Fruit fly (Drosophila melanogaster) whole organism, embryonic: ENCODE measurements around the gene CG1840.

Source experiments
- Bteb2 ChIP-seq: fragments of 200-800 bp; sonication (Bioruptor generic); optimal IDR thresholded peaks from 2 replicates; lab custom pipeline; 2016; ENCODE audit warnings: missing biosample characterization, missing genetic modification characterization
- CG10321 ChIP-seq: fragments of 200-800 bp; sonication (Bioruptor generic); IDR thresholded peaks from 2 replicates; pipeline ENCODE4 v1.3.6; 2022; ENCODE audit warnings: missing biosample characterization, missing genetic modification characterization
- CG10431 ChIP-seq: fragments of 200-800 bp; sonication (Bioruptor generic); optimal IDR thresholded peaks from 3 replicates; lab custom pipeline; 2018; ENCODE audit warnings: missing biosample characterization, mild to moderate bottlenecking, missing genetic modification characterization
- CG13424 ChIP-seq: fragments of 200-800 bp; sonication (Bioruptor generic); optimal IDR thresholded peaks from 2 replicates; lab custom pipeline; 2019; ENCODE audit warnings: missing biosample characterization, mild to moderate bottlenecking, missing genetic modification characterization, moderate library complexity
- CG13624 ChIP-seq: fragments of 200-800 bp; sonication (Bioruptor generic); optimal IDR thresholded peaks from 2 replicates; lab custom pipeline; 2016; ENCODE audit warnings: missing biosample characterization, missing genetic modification characterization
- CG14050 ChIP-seq: fragments of 200-800 bp; sonication (Bioruptor generic); IDR thresholded peaks from 3 replicates; pipeline ENCODE4 v1.3.6; 2022; ENCODE audit warnings: missing biosample characterization, missing genetic modification characterization
- CG17359 ChIP-seq: fragments of 200-800 bp; sonication (Bioruptor generic); optimal IDR thresholded peaks from 3 replicates; lab custom pipeline; 2018; ENCODE audit warnings: missing biosample characterization, mild to moderate bottlenecking, missing genetic modification characterization, moderate library complexity
- CG2116 ChIP-seq: fragments of 200-800 bp; sonication (Bioruptor generic); optimal IDR thresholded peaks from 3 replicates; lab custom pipeline; 2018; ENCODE audit warnings: missing biosample characterization, mild to moderate bottlenecking, missing genetic modification characterization
- CG30020 ChIP-seq: fragments of 200-800 bp; optimal IDR thresholded peaks from 2 replicates; lab custom pipeline; 2019; ENCODE audit warnings: missing biosample characterization, mild to moderate bottlenecking, missing genetic modification characterization, moderate library complexity
- CG31365 ChIP-seq: fragments of 200-800 bp; sonication (Bioruptor generic); optimal IDR thresholded peaks from 2 replicates; lab custom pipeline; 2018; ENCODE audit warnings: missing biosample characterization, mild to moderate bottlenecking, missing genetic modification characterization
- CG3163 ChIP-seq: fragments of 200-800 bp; sonication (Bioruptor generic); optimal IDR thresholded peaks from 3 replicates; lab custom pipeline; 2016; ENCODE audit warnings: missing biosample characterization, missing genetic modification characterization
- CG32532 ChIP-seq: fragments of 200-800 bp; sonication (Bioruptor generic); IDR thresholded peaks from 2 replicates; pipeline ENCODE4 v1.3.6; 2022; ENCODE audit warnings: missing biosample characterization, missing genetic modification characterization
- CG33213 ChIP-seq: fragments of 200-800 bp; sonication (Bioruptor generic); optimal IDR thresholded peaks from 3 replicates; lab custom pipeline; 2016; ENCODE audit warnings: missing biosample characterization, missing genetic modification characterization
- CG3847 ChIP-seq: fragments of 200-800 bp; sonication (Bioruptor generic); IDR thresholded peaks from 2 replicates; pipeline ENCODE4 v1.3.6; 2022; ENCODE audit warnings: missing biosample characterization, missing genetic modification characterization
- CG3995 ChIP-seq: fragments of 200-800 bp; sonication (Bioruptor generic); optimal IDR thresholded peaks from 3 replicates; lab custom pipeline; 2016; ENCODE audit warnings: missing biosample characterization, missing genetic modification characterization
- CG7963 ChIP-seq: fragments of 200-800 bp; sonication (Bioruptor generic); IDR thresholded peaks from 3 replicates; pipeline ENCODE4 v1.3.6; 2022; ENCODE audit warnings: missing biosample characterization, missing genetic modification characterization; ENCODE audit not compliant: partially characterized antibody
- CG8290 ChIP-seq, 3 experiments: fragments of 200-800 bp; sonication (Bioruptor generic); optimal IDR thresholded peaks; 2 replicates each; lab custom pipeline; 2016 to 2019; ENCODE audit warnings: missing biosample characterization in 3 of 3, missing genetic modification characterization in 3 of 3, mild to moderate bottlenecking in 2 of 3, moderate library complexity in 1 of 3
- CG9437 ChIP-seq: fragments of 200-800 bp; sonication (Bioruptor generic); optimal IDR thresholded peaks from 2 replicates; lab custom pipeline; 2018; ENCODE audit warnings: missing biosample characterization, mild to moderate bottlenecking, missing genetic modification characterization
- CG9797 ChIP-seq: fragments of 200-800 bp; sonication (Bioruptor generic); optimal IDR thresholded peaks from 3 replicates; lab custom pipeline; 2018; ENCODE audit warnings: missing biosample characterization, mild to moderate bottlenecking, missing genetic modification characterization
- CHES-1-like ChIP-seq: fragments of 200-800 bp; sonication (Bioruptor generic); optimal IDR thresholded peaks from 2 replicates; lab custom pipeline; 2016; ENCODE audit warnings: missing biosample characterization, missing genetic modification characterization
- D19A ChIP-seq: fragments of 200-800 bp; optimal IDR thresholded peaks from 3 replicates; lab custom pipeline; 2019; ENCODE audit warnings: missing biosample characterization, mild to moderate bottlenecking, missing genetic modification characterization, moderate library complexity
- Doc3 ChIP-seq: fragments of 200-800 bp; sonication (Bioruptor generic); IDR thresholded peaks from 3 replicates; pipeline ENCODE4 v1.3.6; 2022; ENCODE audit warnings: missing biosample characterization, missing genetic modification characterization; ENCODE audit not compliant: partially characterized antibody
- Hsf ChIP-seq: fragments of 200-800 bp; sonication (Bioruptor generic); optimal IDR thresholded peaks from 3 replicates; lab custom pipeline; 2016; ENCODE audit warnings: missing biosample characterization, missing genetic modification characterization
- Mad ChIP-seq: fragments of 200-800 bp; sonication (Bioruptor generic); optimal IDR thresholded peaks from 2 replicates; lab custom pipeline; 2016; ENCODE audit warnings: missing biosample characterization, missing genetic modification characterization
- PHDP ChIP-seq: fragments of 200-800 bp; sonication (Bioruptor generic); optimal IDR thresholded peaks from 3 replicates; lab custom pipeline; 2018; ENCODE audit warnings: missing biosample characterization, mild to moderate bottlenecking, missing genetic modification characterization, moderate library complexity
- amos ChIP-seq: fragments of 200-800 bp; sonication (Bioruptor generic); IDR thresholded peaks from 2 replicates; pipeline ENCODE4 v1.3.6; 2022; ENCODE audit warnings: missing biosample characterization, missing genetic modification characterization; ENCODE audit not compliant: partially characterized antibody
- ap ChIP-seq: fragments of 200-800 bp; sonication (Bioruptor generic); IDR thresholded peaks from 2 replicates; pipeline ENCODE4 v1.3.6; 2022; ENCODE audit warnings: missing biosample characterization, missing genetic modification characterization
- bab2 ChIP-seq: fragments of 200-800 bp; sonication (Bioruptor generic); optimal IDR thresholded peaks from 2 replicates; lab custom pipeline; 2016; ENCODE audit warnings: missing biosample characterization, missing genetic modification characterization
- bowl ChIP-seq: fragments of 200-800 bp; sonication (Bioruptor generic); IDR thresholded peaks from 2 replicates; pipeline ENCODE4 v1.3.6; 2022; ENCODE audit warnings: missing biosample characterization, missing genetic modification characterization
- chinmo ChIP-seq: fragments of 200-800 bp; sonication (Bioruptor generic); IDR thresholded peaks from 4 replicates; pipeline ENCODE4 v1.3.6; 2022; ENCODE audit warnings: missing biosample characterization, missing genetic modification characterization; ENCODE audit not compliant: partially characterized antibody
- dimm ChIP-seq: fragments of 200-800 bp; sonication (Bioruptor generic); IDR thresholded peaks from 2 replicates; pipeline ENCODE4 v1.3.6; 2022; ENCODE audit warnings: missing biosample characterization, missing genetic modification characterization
- dm ChIP-seq: fragments of 200-800 bp; sonication (Bioruptor generic); optimal IDR thresholded peaks from 3 replicates; lab custom pipeline; 2016; ENCODE audit warnings: missing biosample characterization, missing genetic modification characterization
- emc ChIP-seq: fragments of 200-800 bp; sonication (Bioruptor generic); optimal IDR thresholded peaks from 2 replicates; lab custom pipeline; 2016; ENCODE audit warnings: missing biosample characterization, missing genetic modification characterization
- esg ChIP-seq: fragments of 200-800 bp; sonication (Bioruptor generic); conservative IDR thresholded peaks from 2 replicates; pipeline ENCODE4 v1.3.6; 2022; ENCODE audit warnings: missing biosample characterization, missing genetic modification characterization
- fd64A ChIP-seq: fragments of 200-800 bp; sonication (Bioruptor generic); optimal IDR thresholded peaks from 3 replicates; lab custom pipeline; 2018; ENCODE audit warnings: missing biosample characterization, mild to moderate bottlenecking, missing genetic modification characterization
- gt ChIP-seq: fragments of 200-800 bp; sonication (Bioruptor generic); IDR thresholded peaks from 2 replicates; pipeline ENCODE4 v1.3.6; 2022; ENCODE audit warnings: missing biosample characterization, missing genetic modification characterization
- inv ChIP-seq: fragments of 200-800 bp; sonication (Bioruptor generic); IDR thresholded peaks from 2 replicates; pipeline ENCODE4 v1.3.6; 2022; ENCODE audit warnings: missing biosample characterization, missing genetic modification characterization; ENCODE audit not compliant: partially characterized antibody
- kah ChIP-seq: fragments of 200-800 bp; sonication (Bioruptor generic); optimal IDR thresholded peaks from 2 replicates; lab custom pipeline; 2018; ENCODE audit warnings: missing biosample characterization, mild to moderate bottlenecking, missing genetic modification characterization
- lmd ChIP-seq: fragments of 200-800 bp; sonication (Bioruptor generic); IDR thresholded peaks from 2 replicates; pipeline ENCODE4 v1.3.6; 2022; ENCODE audit warnings: missing biosample characterization, missing genetic modification characterization
- odd ChIP-seq: fragments of 200-800 bp; sonication (Bioruptor generic); optimal IDR thresholded peaks from 2 replicates; lab custom pipeline; 2017; ENCODE audit warnings: missing biosample characterization, mild to moderate bottlenecking, missing genetic modification characterization
- pan ChIP-seq, 4 experiments: fragments of >200 bp in 3 of 4; fragments of 200-800 bp in 1 of 4; sonication (Bioruptor generic) in 1 of 4; optimal IDR thresholded peaks in 3 of 4; IDR thresholded peaks in 1 of 4; 2 replicates each; pipeline versions ENCODE4 v1.3.6 to Lab custom; 2017 to 2022; ENCODE audit warnings: missing biosample characterization in 2 of 4, missing genetic modification characterization in 2 of 4, mixed read lengths in 1 of 4
- pfk ChIP-seq: fragments of 200-800 bp; sonication (Bioruptor generic); optimal IDR thresholded peaks from 2 replicates; lab custom pipeline; 2018; ENCODE audit warnings: missing biosample characterization, mild to moderate bottlenecking, missing genetic modification characterization, moderate library complexity
- pros ChIP-seq: fragments of 200-800 bp; sonication (Bioruptor generic); optimal IDR thresholded peaks from 3 replicates; lab custom pipeline; 2019; ENCODE audit warnings: missing biosample characterization, mild to moderate bottlenecking, missing genetic modification characterization, moderate library complexity
- pzg ChIP-seq: fragments of 200-800 bp; sonication (Bioruptor generic); optimal IDR thresholded peaks from 3 replicates; lab custom pipeline; 2018; ENCODE audit warnings: missing biosample characterization, mild to moderate bottlenecking, missing genetic modification characterization, moderate library complexity
- rib ChIP-seq: fragments of 200-800 bp; sonication (Bioruptor generic); IDR thresholded peaks from 2 replicates; pipeline ENCODE4 v1.3.6; 2022; ENCODE audit warnings: missing biosample characterization, missing genetic modification characterization
- scrt ChIP-seq: fragments of 200-800 bp; sonication (Bioruptor generic); optimal IDR thresholded peaks from 2 replicates; lab custom pipeline; 2018; ENCODE audit warnings: missing biosample characterization, mild to moderate bottlenecking, missing genetic modification characterization, moderate library complexity
- slbo ChIP-seq: fragments of 200-800 bp; sonication (Bioruptor generic); IDR thresholded peaks from 2 replicates; pipeline ENCODE4 v1.3.6; 2022; ENCODE audit warnings: missing biosample characterization, missing genetic modification characterization
- slou ChIP-seq: fragments of 200-800 bp; sonication (Bioruptor generic); optimal IDR thresholded peaks from 3 replicates; lab custom pipeline; 2016; ENCODE audit warnings: missing biosample characterization, missing genetic modification characterization
- slp2 ChIP-seq: fragments of 200-800 bp; sonication (Bioruptor generic); optimal IDR thresholded peaks from 2 replicates; lab custom pipeline; 2016; ENCODE audit warnings: missing biosample characterization, missing genetic modification characterization
- zen2 ChIP-seq: fragments of 200-800 bp; sonication (Bioruptor generic); IDR thresholded peaks from 3 replicates; pipeline ENCODE4 v1.3.6; 2022; ENCODE audit warnings: missing biosample characterization, missing genetic modification characterization; ENCODE audit not compliant: partially characterized antibody

Gene CG1840

dm6 chrX:11888142-11888541, at the start of gene CG1840 (continued):
- TF ChIP-seq pfk (no peak), CG33213 (GFP tag; lab: Kevin White, UChicago) (no peak), CG7963 (GFP tag; lab: Robert Waterston, UW) (peak; percentile 55; the same call in 2 of the 3 replicates), CG10431 (GFP tag; lab: Kevin White, UChicago) (no peak), kah (GFP tag; lab: Kevin White, UChicago) (no peak), Mad (no peak), dimm (no peak), CG3163 (GFP tag; lab: Kevin White, UChicago) (no peak), bab2 (no peak), Doc3 (peak; percentile 77), CG3995 (GFP tag; lab: Kevin White, UChicago) (no peak), slbo (peak; percentile 57), zen2 (GFP tag; lab: Robert Waterston, UW) (peak; percentile 67; the same call in 1 of the 3 replicates), pzg (peak; percentile 32), ap (GFP tag; lab: Robert Waterston, UW) (no peak), amos (GFP tag; lab: Robert Waterston, UW) (peak; percentile 80), CG9437 (GFP tag; lab: Kevin White, UChicago) (no peak), chinmo (GFP tag; lab: Robert Waterston, UW) (0 out of 4 replicates have a peak, but pooled peaks have one; percentile 29), esg (GFP tag; lab: Robert Waterston, UW) (no peak), odd (GFP tag; lab: Kevin White, UChicago) (no peak), lmd (GFP tag; lab: Robert Waterston, UW) (no peak), CG3847 (GFP tag; lab: Robert Waterston, UW) (peak; percentile 31; the same call in 1 of the 2 replicates), PHDP (tag; lab: Kevin White, UChicago) (peak; percentile 0), pan (optimal IDR thresholded peaks at IDR 0.05; lab: Kevin White, UChicago) (no peak), pan (GFP tag; optimal IDR thresholded peaks at IDR 0.05 in 1 of 2, IDR thresholded peaks at IDR 0.05 in 1 of 2) (no peak), slou (GFP tag; lab: Kevin White, UChicago) (no peak), D19A (tag; lab: Kevin White, UChicago) (no peak), CHES-1-like (GFP tag; lab: Kevin White, UChicago) (no peak), CG9797 (GFP tag; lab: Kevin White, UChicago) (no peak), CG10321 (GFP tag; lab: Robert Waterston, UW) (no peak), CG2116 (GFP tag; lab: Kevin White, UChicago) (peak; percentile 1), CG30020 (no peak), CG31365 (no peak), Hsf (GFP tag; lab: Kevin White, UChicago) (no peak), pros (GFP tag; lab: Kevin White, UChicago) (no peak), CG8290 (GFP tag; optimal IDR thresholded peaks at IDR 0.05; lab: Kevin White, UChicago) (no peak), CG8290 (tag; optimal IDR thresholded peaks at IDR 0.05; lab: Kevin White, UChicago) (peak in 1 of 2 experiments; percentile 23), bowl (GFP tag; lab: Robert Waterston, UW) (no peak), dm (GFP tag; lab: Kevin White, UChicago) (no peak), CG13424 (tag; lab: Kevin White, UChicago) (peak; percentile 10), inv (GFP tag; lab: Robert Waterston, UW) (peak; percentile 50; the same call in 1 of the 2 replicates), CG13624 (no peak), CG14050 (GFP tag; lab: Robert Waterston, UW) (no peak), Bteb2 (no peak), scrt (GFP tag; lab: Kevin White, UChicago) (no peak), fd64A (GFP tag; lab: Kevin White, UChicago) (no peak), CG17359 (peak; percentile 65), emc (GFP tag; lab: Kevin White, UChicago) (no peak), rib (GFP tag; lab: Robert Waterston, UW) (no peak), gt (GFP tag; lab: Robert Waterston, UW) (no peak), CG32532 (peak; percentile 22; the same call in 1 of the 2 replicates), slp2 (GFP tag; lab: Kevin White, UChicago) (no peak)
